Worm (Caenorhabditis elegans) whole organism, L4 larva: ENCODE measurements around the gene irld-57.

Experiments
- T26A8.4 ChIP-seq: fragments of 200-800 bp; sonication (Bioruptor generic); IDR thresholded peaks from 2 replicates; pipeline ENCODE4 v1.3.6; 2022; ENCODE audit warnings: missing genetic modification characterization, missing compliant biosample characterization
- daf-19 ChIP-seq: fragments of 200-800 bp; sonication (Bioruptor generic); conservative IDR thresholded peaks from 2 replicates; pipeline ENCODE4 v1.3.6; 2022; ENCODE audit warnings: missing genetic modification characterization, missing compliant biosample characterization
- dpl-1 ChIP-seq: fragments of 150-350 bp; optimal IDR thresholded peaks from 2 replicates; lab custom pipeline; 2014; ENCODE audit warnings: missing biosample characterization, missing genetic modification reagents, missing genetic modification characterization
- hlh-11 ChIP-seq: fragments of 200-800 bp; sonication (Bioruptor generic); optimal IDR thresholded peaks from 2 replicates; lab custom pipeline; 2018; ENCODE audit warnings: mild to moderate bottlenecking, missing genetic modification characterization, missing compliant biosample characterization
- mdl-1 ChIP-seq, 2 experiments: fragments of 150-350 bp in 1 of 2; sonication (generic microtip) in 1 of 2; optimal IDR thresholded peaks; 2 replicates each; lab custom pipeline; 2014 to 2017; ENCODE audit warnings: missing biosample characterization in 2 of 2, missing genetic modification characterization in 2 of 2
- nhr-76 ChIP-seq: fragments of 150-350 bp; optimal IDR thresholded peaks from 2 replicates; lab custom pipeline; 2014; ENCODE audit warnings: missing biosample characterization, missing genetic modification characterization
- pha-4 ChIP-seq, 2 experiments: fragments of 150-350 bp in 1 of 2; fragments of 200-800 bp in 1 of 2; sonication (Bioruptor generic) in 1 of 2; IDR thresholded peaks in 1 of 2; optimal IDR thresholded peaks in 1 of 2; 2 replicates each; pipeline versions ENCODE4 v1.3.6 to Lab custom; 2014 to 2022; ENCODE audit warnings: missing genetic modification characterization in 2 of 2, missing genetic modification reagents in 2 of 2, missing biosample characterization in 1 of 2, missing compliant biosample characterization in 1 of 2
- unc-62 ChIP-seq, 3 experiments: fragments of 150-350 bp in 1 of 3; sonication (generic microtip); optimal IDR thresholded peaks in 2 of 3; peaks in 1 of 3; 1 replicate in 1 of 3; 2 replicates in 2 of 3; lab custom pipeline; 2014 to 2017; ENCODE audit warnings: missing biosample characterization in 3 of 3, missing genetic modification characterization in 3 of 3, missing genetic modification reagents in 3 of 3, missing genotype in 1 of 3
- ztf-7 ChIP-seq: fragments of 150-350 bp; optimal IDR thresholded peaks from 2 replicates; lab custom pipeline; 2014; ENCODE audit warnings: missing biosample characterization, missing genetic modification characterization

DNA sequence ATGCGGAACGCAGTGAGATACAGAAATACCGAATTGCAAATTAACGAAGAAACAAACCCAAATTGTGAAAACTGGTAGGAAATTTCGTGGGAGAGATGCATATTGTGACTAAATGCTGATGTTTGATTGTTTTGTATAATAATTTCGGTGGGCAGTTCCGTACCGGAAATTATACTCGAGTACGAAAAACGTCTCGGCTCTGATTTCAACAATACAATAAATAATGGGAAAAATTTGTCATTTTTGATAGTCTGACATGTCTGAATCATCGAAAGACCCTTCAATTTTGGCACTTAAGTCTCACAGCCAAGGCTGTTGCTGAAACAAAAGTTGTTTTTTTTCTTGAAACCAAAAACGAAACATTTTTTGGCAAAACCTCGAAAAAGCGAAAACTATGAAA is 25.5 kb upstream of the irld-57 start, which contains the start of gene str-43:
- TF ChIP-seq pha-4 (GFP tag; IDR thresholded peaks at IDR 0.05; lab: Robert Waterston, UW) (no peak), pha-4 (tag; optimal IDR thresholded peaks at IDR 0.05; lab: Kevin White, UChicago) (no peak), mdl-1 (tag; optimal IDR thresholded peaks at IDR 0.05; lab: Kevin White, UChicago) (no peak), hlh-11 (tag; lab: Kevin White, UChicago) (no peak), nhr-76 (tag; lab: Kevin White, UChicago) (no peak), unc-62 (GFP tag; optimal IDR thresholded peaks at IDR 0.05 in 1 of 2; lab: Kevin White, UChicago) (no peak), unc-62 (tag; optimal IDR thresholded peaks at IDR 0.05; lab: Kevin White, UChicago) (no peak), dpl-1 (no peak), ztf-7 (tag; lab: Kevin White, UChicago) (no peak), daf-19 (GFP tag; lab: Robert Waterston, UW) (no peak), T26A8.4 (GFP tag; lab: Robert Waterston, UW) (no peak)
